Worm (Caenorhabditis elegans): Measurements from ENCODE around the gene cest-1.1.

Gene cest-1.1

DNA sequence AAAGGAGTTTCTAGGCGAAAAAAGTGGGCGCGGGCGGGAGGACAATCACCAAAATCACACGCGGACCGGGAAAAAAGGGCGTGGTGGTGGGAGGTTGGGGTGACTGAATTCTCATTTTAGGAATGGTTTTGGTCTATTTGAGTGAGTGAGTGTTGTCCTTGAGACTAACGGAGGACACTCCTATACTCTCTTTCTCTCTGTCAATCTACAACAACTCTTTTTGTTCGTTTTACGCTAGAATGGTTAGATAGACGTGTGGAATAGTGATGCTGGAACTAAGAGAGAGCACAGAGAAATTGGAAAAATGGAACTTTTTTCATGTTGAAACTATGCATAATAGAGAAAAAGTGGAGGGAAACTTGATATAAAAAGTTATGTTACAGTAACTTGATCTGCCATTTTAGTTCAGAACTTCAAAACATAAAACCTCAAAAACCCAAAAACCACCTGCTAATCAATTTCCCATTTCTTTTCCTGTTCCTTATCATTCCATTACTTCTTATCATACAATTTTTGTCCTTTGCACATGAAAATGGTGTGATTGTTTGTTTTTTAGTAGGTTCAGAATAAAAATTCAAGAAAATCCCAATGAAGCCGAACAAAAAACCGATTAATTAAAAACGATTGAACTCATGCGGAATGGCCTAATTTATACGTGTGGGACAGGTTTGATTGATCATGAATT lies 31.6 kb downstream of the cest-1.1 start (continued):
- TF ChIP-seq hlh-11 (tag; optimal IDR thresholded peaks at IDR 0.05) (peak; percentile 36), dve-1 (tag; optimal IDR thresholded peaks at IDR 0.05; ENCODE audit: insufficient read depth) (peak; percentile 29), T26A8.4 (GFP tag; IDR thresholded peaks at IDR 0.05) (no peak), aly-2 (tag; optimal IDR thresholded peaks at IDR 0.05) (no peak), tag-97 (GFP tag; IDR thresholded peaks at IDR 0.05) (no peak), pqm-1 (tag; optimal IDR thresholded peaks at IDR 0.05) (peak; percentile 91)

DNA sequence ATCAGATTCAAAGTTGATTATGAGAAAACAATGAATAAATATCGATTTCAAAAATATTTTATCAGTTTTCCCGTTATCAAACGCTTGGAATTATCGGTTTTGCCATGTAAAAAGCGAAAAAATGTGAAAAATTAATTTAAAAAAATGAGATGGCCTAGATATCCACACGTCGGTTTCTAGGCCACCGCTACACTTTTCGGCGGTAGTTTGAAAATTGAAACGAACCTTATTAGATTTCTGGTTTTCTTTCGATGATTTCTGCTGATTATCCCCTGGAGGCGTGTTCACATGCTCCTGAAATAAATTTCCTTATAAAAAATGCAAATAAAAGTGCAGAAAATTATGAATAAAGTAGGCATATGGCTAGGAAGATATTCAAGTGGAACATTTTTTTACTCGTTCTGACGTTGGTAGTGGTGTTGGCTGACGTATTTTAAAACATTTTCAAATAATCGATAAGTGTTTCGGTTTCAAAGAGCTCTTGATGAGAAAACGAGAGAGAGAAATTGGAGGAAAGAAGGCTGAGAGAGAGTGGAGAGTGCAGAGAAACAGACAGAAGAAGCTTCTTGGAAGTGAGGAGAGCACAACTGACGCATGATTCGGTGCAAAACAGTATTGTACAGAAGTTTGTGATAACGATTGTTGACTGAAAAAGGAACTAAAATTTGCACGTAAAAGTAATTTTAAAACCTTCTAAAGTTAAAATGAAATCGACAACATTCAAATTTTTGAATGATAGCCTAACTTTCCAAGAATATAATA lies 33.3 kb downstream of the cest-1.1 start:
- no peak for TF ChIP-seq ztf-7 (tag; optimal IDR thresholded peaks at IDR 0.05)
- TF ChIP-seq nhr-102 (tag; optimal IDR thresholded peaks at IDR 0.05), result no peak
- no peak for TF ChIP-seq daf-16 (GFP tag; optimal IDR thresholded peaks at IDR 0.05)
- peak; percentile 60 for TF ChIP-seq daf-16 (tag; optimal IDR thresholded peaks at IDR 0.05)
- TF ChIP-seq set-16 (GFP tag; IDR thresholded peaks at IDR 0.05), result no peak
- peak; percentile 53 for TF ChIP-seq mes-2 (tag; optimal IDR thresholded peaks at IDR 0.05; ENCODE audit: poor library complexity, severe bottlenecking)
- peak; percentile 29 for TF ChIP-seq nhr-28 (tag; optimal IDR thresholded peaks at IDR 0.05)
- no peak for TF ChIP-seq attf-4 (tag; optimal IDR thresholded peaks at IDR 0.05)
- TF ChIP-seq ceh-28 (tag; optimal IDR thresholded peaks at IDR 0.05), result peak; percentile 2
- peak; percentile 43 for TF ChIP-seq dmd-6 (GFP tag; IDR thresholded peaks at IDR 0.05)
- TF ChIP-seq aly-2 (tag; optimal IDR thresholded peaks at IDR 0.05), result no peak
- TF ChIP-seq dpl-1 (GFP tag; optimal IDR thresholded peaks at IDR 0.05), result peak; percentile 14
- no peak for TF ChIP-seq T20F7.1 (GFP tag; optimal IDR thresholded peaks at IDR 0.05)
- TF ChIP-seq ama-1 (optimal IDR thresholded peaks at IDR 0.05), result no peak
- peak; percentile 5 for TF ChIP-seq hlh-11 (tag; optimal IDR thresholded peaks at IDR 0.05)
- TF ChIP-seq cey-2 (tag; optimal IDR thresholded peaks at IDR 0.05; ENCODE audit: borderline replicate concordance, insufficient read depth), result no peak
- no peak for TF ChIP-seq arid-1 (GFP tag; conservative IDR thresholded peaks at IDR 0.05)
- no peak for TF ChIP-seq madf-5 (GFP tag; IDR thresholded peaks at IDR 0.05)

DNA sequence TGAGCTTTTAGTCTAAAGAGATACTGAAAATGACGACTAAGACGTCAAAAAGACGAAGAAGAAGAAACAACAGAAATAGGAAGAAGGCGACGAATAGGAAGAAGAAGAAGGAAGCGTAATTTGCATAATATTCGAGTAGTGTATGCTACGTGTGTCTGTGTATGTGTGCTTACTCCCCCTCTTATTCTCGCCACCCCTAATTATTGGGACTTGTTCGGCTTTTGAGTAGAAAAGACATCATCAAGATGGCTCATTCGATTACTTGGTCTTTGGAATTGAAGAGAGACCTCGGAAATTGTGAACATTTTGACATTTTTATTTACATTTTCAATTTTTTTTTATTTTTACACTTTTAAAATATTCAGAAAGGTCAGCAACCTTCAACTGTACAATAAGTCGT lies 36.3 kb downstream of the cest-1.1 start:
- TF ChIP-seq nhr-48 (tag; optimal IDR thresholded peaks at IDR 0.05), result no peak
- no peak for TF ChIP-seq D1046.2 (GFP tag; IDR thresholded peaks at IDR 0.05)
- no peak for TF ChIP-seq nhr-25 (tag; optimal IDR thresholded peaks at IDR 0.05; ENCODE audit: borderline replicate concordance, insufficient read depth)
- no peak for TF ChIP-seq jun-1 (tag; optimal IDR thresholded peaks at IDR 0.05)
- no peak for TF ChIP-seq F44E2.7 (GFP tag; IDR thresholded peaks at IDR 0.05)
- TF ChIP-seq snpc-1.2 (GFP tag; IDR thresholded peaks at IDR 0.05), result no peak
- no peak for TF ChIP-seq daf-16 (GFP tag; optimal IDR thresholded peaks at IDR 0.05)
- TF ChIP-seq daf-16 (tag; optimal IDR thresholded peaks at IDR 0.05), result no peak
- peak in 1 of 2 experiments; percentile 57 for TF ChIP-seq unc-62 (GFP tag; optimal IDR thresholded peaks at IDR 0.05 in 1 of 2)
- TF ChIP-seq unc-62 (tag; optimal IDR thresholded peaks at IDR 0.05), result no peak

DNA sequence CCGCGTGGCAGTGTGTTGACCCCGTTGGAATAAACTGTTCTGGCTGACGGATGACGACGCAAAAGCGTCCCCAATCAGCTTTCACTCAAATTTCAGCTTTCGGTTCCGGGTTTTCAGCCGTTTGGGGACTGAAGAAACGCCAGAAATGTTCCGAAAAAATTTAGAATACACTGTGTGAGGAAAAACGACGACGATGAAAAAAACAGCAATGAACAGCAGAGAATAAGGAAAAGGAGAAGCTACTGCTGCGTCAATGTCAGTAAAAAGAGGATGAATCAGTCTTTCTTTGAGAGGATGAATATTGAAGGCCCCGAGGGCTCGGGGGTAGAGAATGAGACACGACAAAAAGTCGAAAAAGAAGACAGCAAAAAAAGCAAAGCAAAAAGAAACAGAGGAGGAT lies 37.7 kb downstream of the cest-1.1 start:
- TF ChIP-seq unc-62 (GFP tag; optimal IDR thresholded peaks at IDR 0.05 in 1 of 2) (peak in 1 of 2 experiments; percentile 45), unc-62 (tag; optimal IDR thresholded peaks at IDR 0.05) (no peak), aha-1 (tag) (peak; percentile 97), nhr-25 (tag; optimal IDR thresholded peaks at IDR 0.05; ENCODE audit: borderline replicate concordance, insufficient read depth) (no peak)

DNA sequence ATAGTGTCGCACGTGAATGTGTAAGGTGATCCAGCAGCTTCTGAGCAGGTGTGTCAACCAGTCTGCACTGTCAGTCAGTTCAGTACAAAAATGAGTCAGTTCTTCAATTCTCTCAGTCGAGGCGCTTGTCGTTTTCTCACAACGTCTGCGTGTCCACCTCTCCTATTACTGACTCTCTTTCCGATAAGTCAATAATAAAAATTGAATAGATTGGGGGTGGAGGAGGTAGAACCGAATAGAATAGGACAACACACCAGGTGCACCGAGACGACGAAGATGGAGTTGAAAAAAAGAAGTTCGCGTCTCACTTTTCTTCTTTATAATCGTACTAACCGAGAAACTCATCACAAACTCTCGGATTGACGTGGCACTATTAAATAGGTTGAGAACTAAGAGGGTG lies 38.7 kb downstream of the cest-1.1 start:
- no peak for TF ChIP-seq dmd-9 (GFP tag; IDR thresholded peaks at IDR 0.05)
- no peak for TF ChIP-seq ama-1 (optimal IDR thresholded peaks at IDR 0.05)
- no peak for TF ChIP-seq aly-2 (tag; optimal IDR thresholded peaks at IDR 0.05)
- TF ChIP-seq mes-2 (tag; optimal IDR thresholded peaks at IDR 0.05; ENCODE audit: poor library complexity, severe bottlenecking), result no peak
- 0 out of 2 replicates have a peak, but pooled peaks have one; percentile 28 for TF ChIP-seq hmg-1.1 (GFP tag; IDR thresholded peaks at IDR 0.05)
- no peak for TF ChIP-seq egl-43 (GFP tag; IDR thresholded peaks at IDR 0.05)
- TF ChIP-seq lsy-2 (tag; optimal IDR thresholded peaks at IDR 0.05), result no peak
- peak; percentile 6 for TF ChIP-seq rbr-2 (tag; optimal IDR thresholded peaks at IDR 0.05)
- TF ChIP-seq sdz-12 (GFP tag; optimal IDR thresholded peaks at IDR 0.05), result no peak
- TF ChIP-seq nhr-48 (tag; optimal IDR thresholded peaks at IDR 0.05), result no peak
- peak; percentile 19 for TF ChIP-seq hlh-11 (tag; optimal IDR thresholded peaks at IDR 0.05)
- peak; percentile 32 for TF ChIP-seq mep-1 (tag; optimal IDR thresholded peaks at IDR 0.05)
- peak; percentile 53 for TF ChIP-seq nhr-6 (tag; optimal IDR thresholded peaks at IDR 0.05)
- no peak for TF ChIP-seq daf-16 (GFP tag; optimal IDR thresholded peaks at IDR 0.05)
- peak; percentile 27 for TF ChIP-seq daf-16 (tag; optimal IDR thresholded peaks at IDR 0.05)
